Fruit fly (Drosophila melanogaster) whole organism, embryonic: ENCODE measurements around the gene CG11396.

Experiments used
- Atf3 ChIP-seq: fragments of 200-800 bp; sonication (Bioruptor generic); optimal IDR thresholded peaks from 3 replicates; lab custom pipeline; 2016; ENCODE audit warnings: missing biosample characterization, missing genetic modification characterization
- Bteb2 ChIP-seq: fragments of 200-800 bp; sonication (Bioruptor generic); optimal IDR thresholded peaks from 2 replicates; lab custom pipeline; 2016; ENCODE audit warnings: missing biosample characterization, missing genetic modification characterization
- CG10267 ChIP-seq: fragments of 200-800 bp; sonication (Bioruptor generic); optimal IDR thresholded peaks from 2 replicates; lab custom pipeline; 2018; ENCODE audit warnings: missing biosample characterization, mild to moderate bottlenecking, missing genetic modification characterization, moderate library complexity
- CG11456 ChIP-seq: fragments of 200-800 bp; sonication (Bioruptor generic); IDR thresholded peaks from 3 replicates; pipeline ENCODE4 v1.3.6; 2022; ENCODE audit warnings: missing biosample characterization, missing genetic modification characterization
- CG12659 ChIP-seq: fragments of 200-800 bp; sonication (Bioruptor generic); optimal IDR thresholded peaks from 3 replicates; lab custom pipeline; 2017; ENCODE audit warnings: mild to moderate bottlenecking, missing biosample characterization, missing genetic modification reagents, missing genetic modification characterization
- CG14014 ChIP-seq: fragments of 200-800 bp; sonication (Bioruptor generic); IDR thresholded peaks from 2 replicates; pipeline ENCODE4 v1.3.6; 2022; ENCODE audit warnings: missing biosample characterization, missing genetic modification characterization
- CG1647 ChIP-seq: fragments of 200-800 bp; sonication (Bioruptor generic); optimal IDR thresholded peaks from 3 replicates; lab custom pipeline; 2016; ENCODE audit warnings: missing biosample characterization, missing genetic modification characterization
- CG17186 ChIP-seq: fragments of 200-800 bp; sonication (Bioruptor generic); optimal IDR thresholded peaks from 3 replicates; lab custom pipeline; 2017; ENCODE audit warnings: missing biosample characterization, missing genetic modification reagents, missing genetic modification characterization
- CG17385 ChIP-seq: fragments of 200-800 bp; sonication (Bioruptor generic); optimal IDR thresholded peaks from 3 replicates; lab custom pipeline; 2018; ENCODE audit warnings: missing biosample characterization, mild to moderate bottlenecking, missing genetic modification characterization
- CG2116 ChIP-seq: fragments of 200-800 bp; sonication (Bioruptor generic); optimal IDR thresholded peaks from 3 replicates; lab custom pipeline; 2018; ENCODE audit warnings: missing biosample characterization, mild to moderate bottlenecking, missing genetic modification characterization
- CG32767 ChIP-seq: fragments of 200-800 bp; sonication (Bioruptor generic); IDR thresholded peaks from 2 replicates; pipeline ENCODE4 v1.3.6; 2022; ENCODE audit warnings: missing biosample characterization, missing genetic modification characterization
- CG3838 ChIP-seq: fragments of 200-800 bp; sonication (Bioruptor generic); optimal IDR thresholded peaks from 3 replicates; lab custom pipeline; 2016; ENCODE audit warnings: missing biosample characterization, missing genetic modification characterization
- CG3995 ChIP-seq: fragments of 200-800 bp; sonication (Bioruptor generic); optimal IDR thresholded peaks from 3 replicates; lab custom pipeline; 2016; ENCODE audit warnings: missing biosample characterization, missing genetic modification characterization
- CG6254 ChIP-seq: fragments of 200-800 bp; sonication (Bioruptor generic); optimal IDR thresholded peaks from 3 replicates; lab custom pipeline; 2017; ENCODE audit warnings: mild to moderate bottlenecking, missing biosample characterization, missing genetic modification reagents, missing genetic modification characterization
- CG7556 ChIP-seq: fragments of 200-800 bp; sonication (Bioruptor generic); optimal IDR thresholded peaks from 2 replicates; lab custom pipeline; 2017; ENCODE audit warnings: missing biosample characterization, mild to moderate bottlenecking, missing genetic modification characterization
- CG7987 ChIP-seq: fragments of 200-800 bp; sonication (Bioruptor generic); optimal IDR thresholded peaks from 2 replicates; lab custom pipeline; 2018; ENCODE audit warnings: missing biosample characterization, mild to moderate bottlenecking, missing genetic modification characterization, moderate library complexity
- CG9437 ChIP-seq: fragments of 200-800 bp; sonication (Bioruptor generic); optimal IDR thresholded peaks from 2 replicates; lab custom pipeline; 2018; ENCODE audit warnings: missing biosample characterization, mild to moderate bottlenecking, missing genetic modification characterization
- CG9797 ChIP-seq: fragments of 200-800 bp; sonication (Bioruptor generic); optimal IDR thresholded peaks from 3 replicates; lab custom pipeline; 2018; ENCODE audit warnings: missing biosample characterization, mild to moderate bottlenecking, missing genetic modification characterization
- CTCF ChIP-seq: fragments of 200-800 bp; sonication (Bioruptor generic); optimal IDR thresholded peaks from 2 replicates; lab custom pipeline; 2017; ENCODE audit warnings: missing biosample characterization, mild to moderate bottlenecking, missing genetic modification characterization, moderate library complexity
- Fer1 ChIP-seq: fragments of 200-800 bp; sonication (Bioruptor generic); optimal IDR thresholded peaks from 2 replicates; lab custom pipeline; 2017; ENCODE audit warnings: missing biosample characterization, mild to moderate bottlenecking, missing genetic modification characterization
- Gsc ChIP-seq: fragments of 200-800 bp; sonication (Bioruptor generic); IDR thresholded peaks from 2 replicates; pipeline ENCODE4 v1.3.6; 2022; ENCODE audit warnings: missing biosample characterization, missing genetic modification characterization
- Hey ChIP-seq: fragments of 200-800 bp; sonication (Bioruptor generic); optimal IDR thresholded peaks from 3 replicates; lab custom pipeline; 2018; ENCODE audit warnings: missing biosample characterization, mild to moderate bottlenecking, missing genetic modification characterization
- HmgZ ChIP-seq: fragments of 200-800 bp; sonication (Bioruptor generic); optimal IDR thresholded peaks from 2 replicates; lab custom pipeline; 2018; ENCODE audit warnings: missing biosample characterization, mild to moderate bottlenecking, missing genetic modification characterization
- Max ChIP-seq: fragments of 200-800 bp; sonication (Bioruptor generic); optimal IDR thresholded peaks from 2 replicates; lab custom pipeline; 2016; ENCODE audit warnings: missing biosample characterization, mild to moderate bottlenecking, missing genetic modification characterization
- NC2α ChIP-seq: fragments of 200-800 bp; sonication (Bioruptor generic); optimal IDR thresholded peaks from 2 replicates; lab custom pipeline; 2016; ENCODE audit warnings: missing biosample characterization, missing genetic modification characterization
- Nf-YB ChIP-seq: fragments of 200-800 bp; sonication (Bioruptor generic); optimal IDR thresholded peaks from 3 replicates; lab custom pipeline; 2019; ENCODE audit warnings: missing biosample characterization, mild to moderate bottlenecking, missing genetic modification characterization, moderate library complexity
- Pdp1 ChIP-seq, 2 experiments: fragments of 200-800 bp; sonication (Bioruptor generic); optimal IDR thresholded peaks; 3 replicates each; lab custom pipeline; 2016; ENCODE audit warnings: missing biosample characterization in 2 of 2, missing genetic modification characterization in 2 of 2, mild to moderate bottlenecking in 1 of 2, moderate library complexity in 1 of 2
- Sry-δ ChIP-seq: fragments of 200-800 bp; sonication (Bioruptor generic); optimal IDR thresholded peaks from 2 replicates; lab custom pipeline; 2016; ENCODE audit warnings: missing biosample characterization, missing genetic modification characterization
- Usf ChIP-seq: fragments of 200-800 bp; sonication (Bioruptor generic); optimal IDR thresholded peaks from 2 replicates; lab custom pipeline; 2017; ENCODE audit warnings: missing genotype, missing biosample characterization, missing genetic modification characterization
- Xbp1 ChIP-seq: fragments of 200-800 bp; sonication (Bioruptor generic); optimal IDR thresholded peaks from 3 replicates; lab custom pipeline; 2016; ENCODE audit warnings: missing biosample characterization, mild to moderate bottlenecking, missing genetic modification characterization
- YL-1 ChIP-seq: fragments of 200-800 bp; sonication (Bioruptor generic); optimal IDR thresholded peaks from 3 replicates; lab custom pipeline; 2017; ENCODE audit warnings: missing biosample characterization, mild to moderate bottlenecking, missing genetic modification characterization
- bab2 ChIP-seq: fragments of 200-800 bp; sonication (Bioruptor generic); optimal IDR thresholded peaks from 2 replicates; lab custom pipeline; 2016; ENCODE audit warnings: missing biosample characterization, missing genetic modification characterization
- cg ChIP-seq: fragments of 200-800 bp; sonication (Bioruptor generic); optimal IDR thresholded peaks from 3 replicates; lab custom pipeline; 2019; ENCODE audit warnings: missing biosample characterization, mild to moderate bottlenecking, missing genetic modification characterization, moderate library complexity
- dmrt99B ChIP-seq: fragments of 200-800 bp; sonication (Bioruptor generic); optimal IDR thresholded peaks from 2 replicates; lab custom pipeline; 2018; ENCODE audit warnings: missing biosample characterization, mild to moderate bottlenecking, missing genetic modification characterization, moderate library complexity
- ewg ChIP-seq: fragments of 200-800 bp; sonication (Bioruptor generic); optimal IDR thresholded peaks from 3 replicates; lab custom pipeline; 2017; ENCODE audit warnings: mild to moderate bottlenecking, missing biosample characterization, missing genetic modification reagents, missing genetic modification characterization
- eyg ChIP-seq: fragments of 200-800 bp; sonication (Bioruptor generic); optimal IDR thresholded peaks from 3 replicates; lab custom pipeline; 2016; ENCODE audit warnings: missing biosample characterization, missing genetic modification characterization
- grn ChIP-seq: fragments of 200-800 bp; sonication (Bioruptor generic); optimal IDR thresholded peaks from 3 replicates; lab custom pipeline; 2017; ENCODE audit warnings: missing biosample characterization, missing genetic modification characterization
- her ChIP-seq: fragments of 200-800 bp; sonication (Bioruptor generic); optimal IDR thresholded peaks from 2 replicates; lab custom pipeline; 2016; ENCODE audit warnings: missing biosample characterization, missing genetic modification characterization
- lilli ChIP-seq: fragments of 200-800 bp; sonication (Bioruptor generic); optimal IDR thresholded peaks from 3 replicates; lab custom pipeline; 2016; ENCODE audit warnings: missing biosample characterization, missing genetic modification characterization
- nmo ChIP-seq: fragments of 200-800 bp; sonication (Bioruptor generic); optimal IDR thresholded peaks from 2 replicates; lab custom pipeline; 2018; ENCODE audit warnings: missing biosample characterization, mild to moderate bottlenecking, missing genetic modification characterization, moderate library complexity
- odd ChIP-seq: fragments of 200-800 bp; sonication (Bioruptor generic); optimal IDR thresholded peaks from 2 replicates; lab custom pipeline; 2017; ENCODE audit warnings: missing biosample characterization, mild to moderate bottlenecking, missing genetic modification characterization
- p53 ChIP-seq: fragments of 200-800 bp; sonication (Bioruptor generic); optimal IDR thresholded peaks from 2 replicates; lab custom pipeline; 2016; ENCODE audit warnings: missing biosample characterization, missing genetic modification characterization
- pros ChIP-seq: fragments of 200-800 bp; sonication (Bioruptor generic); optimal IDR thresholded peaks from 3 replicates; lab custom pipeline; 2019; ENCODE audit warnings: missing biosample characterization, mild to moderate bottlenecking, missing genetic modification characterization, moderate library complexity
- pzg ChIP-seq: fragments of 200-800 bp; sonication (Bioruptor generic); optimal IDR thresholded peaks from 3 replicates; lab custom pipeline; 2018; ENCODE audit warnings: missing biosample characterization, mild to moderate bottlenecking, missing genetic modification characterization, moderate library complexity
- sens ChIP-seq: fragments of 200-800 bp; sonication (Bioruptor generic); peaks from one replicate; lab custom pipeline; 2016; ENCODE audit warnings: missing biosample characterization, missing genetic modification characterization
- slbo ChIP-seq: fragments of 200-800 bp; sonication (Bioruptor generic); IDR thresholded peaks from 2 replicates; pipeline ENCODE4 v1.3.6; 2022; ENCODE audit warnings: missing biosample characterization, missing genetic modification characterization
- tgo ChIP-seq: fragments of 200-800 bp; sonication (Bioruptor generic); IDR thresholded peaks from 3 replicates; pipeline ENCODE4 v1.3.6; 2022; ENCODE audit warnings: missing biosample characterization, missing genetic modification characterization
- trem ChIP-seq: fragments of 200-800 bp; optimal IDR thresholded peaks from 3 replicates; lab custom pipeline; 2019; ENCODE audit warnings: missing biosample characterization, mild to moderate bottlenecking, missing genetic modification characterization, moderate library complexity
- twi ChIP-seq: fragments of 200-800 bp; optimal IDR thresholded peaks from 2 replicates; lab custom pipeline; 2019; ENCODE audit warnings: missing biosample characterization, mild to moderate bottlenecking, missing genetic modification characterization, moderate library complexity

Gene CG11396

DNA sequence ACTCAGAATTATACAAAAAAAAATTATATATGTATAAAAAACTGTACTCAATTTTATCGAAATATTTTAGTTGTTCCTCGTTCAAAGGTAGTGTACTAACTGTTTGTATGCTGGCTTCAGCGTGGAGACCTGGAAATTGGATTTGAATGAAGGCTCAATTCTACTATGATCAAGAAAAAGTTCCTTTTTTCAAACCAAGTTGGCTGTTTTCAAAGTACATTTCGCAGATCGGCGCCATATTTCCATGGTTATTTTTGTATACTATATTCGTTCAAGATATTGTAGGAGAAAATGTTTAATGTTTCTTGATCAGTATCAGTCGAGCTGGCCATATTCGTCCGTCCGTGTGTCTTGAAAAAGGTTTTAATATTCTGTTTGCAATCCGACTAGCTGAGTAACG lies 30.0 kb upstream of the CG11396 start, which contains the start of gene Mst77F:
Gene Mst77F (minus strand): TSS at position 101 of the 400 bp plus-strand sequence.
- no peak for TF ChIP-seq pros
- TF ChIP-seq tgo (GFP tag; lab: Robert Waterston, UW), result no peak
- TF ChIP-seq bab2 (GFP tag; lab: Kevin White, UChicago), result no peak
- TF ChIP-seq Bteb2, result no peak
- TF ChIP-seq Usf, result no peak

DNA sequence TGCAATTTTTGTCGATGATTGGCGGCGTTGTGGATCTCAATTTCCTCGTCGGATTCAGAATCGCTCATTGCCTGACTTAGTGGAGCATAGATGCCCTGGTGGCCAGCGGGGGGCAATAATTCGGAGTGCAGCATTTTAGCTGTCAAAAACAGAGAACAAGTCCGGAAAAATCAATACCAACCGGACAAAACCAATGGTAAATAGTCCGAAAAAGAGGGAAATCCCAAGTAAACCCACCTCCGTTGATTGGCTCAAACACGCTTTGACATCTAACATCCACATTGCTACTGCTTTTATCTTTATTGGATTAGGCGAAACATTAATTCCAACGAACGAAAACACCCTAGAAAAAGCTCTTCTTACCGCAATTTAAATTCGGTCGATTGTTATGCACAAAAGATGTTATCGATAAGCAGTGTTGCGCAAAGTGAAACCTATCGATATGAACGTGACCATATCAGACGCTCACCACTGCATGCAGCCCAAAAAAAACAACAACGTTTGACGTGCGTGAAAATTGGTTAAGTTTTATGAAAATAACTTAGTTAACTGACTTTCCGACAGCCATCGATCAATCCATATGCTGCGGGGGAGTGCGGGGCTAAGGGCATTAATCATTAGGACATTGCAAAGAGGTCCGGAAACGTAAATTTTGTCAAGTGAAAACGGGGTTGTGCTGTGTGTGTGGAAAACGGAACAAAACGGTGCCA lies 27.9 kb upstream of the CG11396 start, which contains the start of the genes CG3618 and Pka-R1:
Gene CG3618 (minus strand): TSS at position 410 of the 710 bp plus-strand sequence.
Gene Pka-R1 (plus strand): TSS at position 453 of the 710 bp plus-strand sequence.
- no peak for TF ChIP-seq twi (tag; lab: Kevin White, UChicago)
- TF ChIP-seq Sry-δ (GFP tag; lab: Kevin White, UChicago), result peak; percentile 93
- TF ChIP-seq grn, result no peak
- TF ChIP-seq CG3995 (GFP tag; lab: Kevin White, UChicago), result peak; percentile 49
- TF ChIP-seq CTCF, result peak; percentile 58
- TF ChIP-seq NC2α (GFP tag; lab: Kevin White, UChicago), result no peak
- no peak for TF ChIP-seq CG17385 (GFP tag; lab: Kevin White, UChicago)
- peak; percentile 12 for TF ChIP-seq Xbp1
- peak in 1 of 2 experiments; percentile 77 for TF ChIP-seq Pdp1 (GFP tag; optimal IDR thresholded peaks at IDR 0.05; lab: Kevin White, UChicago)
- no peak for TF ChIP-seq Gsc
- peak; percentile 28 for TF ChIP-seq CG7987
- TF ChIP-seq nmo (GFP tag; lab: Kevin White, UChicago), result peak; percentile 3
- peak; percentile 85 for TF ChIP-seq CG10267 (tag; lab: Kevin White, UChicago)
- TF ChIP-seq YL-1 (GFP tag; lab: Kevin White, UChicago), result peak; percentile 83
- peak; percentile 21 for TF ChIP-seq Fer1 (GFP tag; lab: Kevin White, UChicago)
- peak; percentile 0 for TF ChIP-seq p53 (GFP tag; lab: Kevin White, UChicago)
- no peak for TF ChIP-seq CG14014 (GFP tag; lab: Robert Waterston, UW)
- peak; percentile 35 for TF ChIP-seq cg (GFP tag; lab: Kevin White, UChicago)
- TF ChIP-seq slbo (GFP tag; lab: Robert Waterston, UW), result no peak
- peak; percentile 73 for TF ChIP-seq pzg
- peak; percentile 39 for TF ChIP-seq CG9797
- peak; percentile 96 for TF ChIP-seq CG17186 (GFP tag; lab: Kevin White, UChicago)
- TF ChIP-seq ewg (GFP tag; lab: Kevin White, UChicago), result peak; percentile 1
- no peak for TF ChIP-seq Max (GFP tag; lab: Kevin White, UChicago)
- peak; percentile 7 for TF ChIP-seq lilli (GFP tag; lab: Kevin White, UChicago)
- TF ChIP-seq Atf3 (GFP tag; lab: Kevin White, UChicago), result no peak
- no peak for TF ChIP-seq CG6254 (GFP tag; lab: Kevin White, UChicago)
- TF ChIP-seq odd, result no peak
- no peak for TF ChIP-seq CG3838 (GFP tag; lab: Kevin White, UChicago)
- peak; percentile 57 for TF ChIP-seq HmgZ (tag; lab: Kevin White, UChicago)
- no peak for TF ChIP-seq Hey
- peak; percentile 53 for TF ChIP-seq trem
- peak; percentile 94 for TF ChIP-seq CG2116 (GFP tag; lab: Kevin White, UChicago)
- peak; percentile 62 for TF ChIP-seq CG12659
- TF ChIP-seq CG7556 (GFP tag; lab: Kevin White, UChicago), result no peak
- TF ChIP-seq eyg (GFP tag; lab: Kevin White, UChicago), result no peak
- peak; percentile 24 for TF ChIP-seq her (GFP tag; lab: Kevin White, UChicago)
- peak; percentile 30 for TF ChIP-seq sens (GFP tag; lab: Kevin White, UChicago)
- no peak for TF ChIP-seq dmrt99B (tag; lab: Kevin White, UChicago)
- no peak for TF ChIP-seq CG11456 (GFP tag; lab: Robert Waterston, UW)
- TF ChIP-seq CG9437 (GFP tag; lab: Kevin White, UChicago), result peak; percentile 76
- TF ChIP-seq CG32767 (GFP tag; lab: Robert Waterston, UW), result no peak
- no peak for TF ChIP-seq CG1647 (GFP tag; lab: Kevin White, UChicago)
- no peak for TF ChIP-seq Nf-YB (GFP tag; lab: Kevin White, UChicago)
